Fruit fly (Drosophila melanogaster) whole organism, prepupa: ENCODE results near the gene CG6865.
A peak's percentile ranks its signal among the peaks of the same experiment; 100 is the strongest.

Experiments
- CG10631 ChIP-seq: fragments of 200-800 bp; sonication (Bioruptor generic); optimal IDR thresholded peaks from 2 replicates; lab custom pipeline; 2016; ENCODE audit warnings: missing biosample characterization, missing genetic modification characterization
- CG10669 ChIP-seq: fragments of 200-800 bp; sonication (Bioruptor generic); optimal IDR thresholded peaks from 3 replicates; lab custom pipeline; 2018; ENCODE audit warnings: missing biosample characterization, mild to moderate bottlenecking, missing genetic modification characterization, moderate library complexity
- CG11294 ChIP-seq: fragments of 200-800 bp; sonication (Bioruptor generic); IDR thresholded peaks from 2 replicates; pipeline ENCODE4 v1.3.6; 2022; ENCODE audit warnings: missing biosample characterization, missing genetic modification characterization
- CG11762 ChIP-seq: fragments of 200-800 bp; sonication (Bioruptor generic); optimal IDR thresholded peaks from 3 replicates; lab custom pipeline; 2016; ENCODE audit warnings: missing biosample characterization, missing genetic modification characterization; ENCODE audit not compliant: insufficient read depth
- CG11902 ChIP-seq: fragments of 200-800 bp; sonication (Bioruptor generic); optimal IDR thresholded peaks from 3 replicates; lab custom pipeline; 2016; ENCODE audit warnings: missing biosample characterization, missing genetic modification characterization
- CG15336 ChIP-seq: fragments of 200-800 bp; sonication (Bioruptor generic); IDR thresholded peaks from 2 replicates; pipeline ENCODE4 v1.3.6; 2022; ENCODE audit warnings: missing biosample characterization, missing genetic modification characterization
- CG1621 ChIP-seq: fragments of 200-800 bp; sonication (Bioruptor generic); optimal IDR thresholded peaks from 3 replicates; lab custom pipeline; 2018; ENCODE audit warnings: missing biosample characterization, mild to moderate bottlenecking, missing genetic modification characterization
- CG16779 ChIP-seq: fragments of 200-800 bp; sonication (Bioruptor generic); optimal IDR thresholded peaks from 3 replicates; lab custom pipeline; 2017; ENCODE audit warnings: missing biosample characterization, mild to moderate bottlenecking, missing genetic modification characterization
- CG31627 ChIP-seq: fragments of 200-800 bp; sonication (Bioruptor generic); optimal IDR thresholded peaks from 3 replicates; lab custom pipeline; 2016; ENCODE audit warnings: missing biosample characterization, missing genetic modification characterization
- CG32006 ChIP-seq: fragments of 200-800 bp; sonication (Bioruptor generic); optimal IDR thresholded peaks from 3 replicates; lab custom pipeline; 2017; ENCODE audit warnings: missing biosample characterization, mild to moderate bottlenecking, missing genetic modification characterization
- CG34406 ChIP-seq: fragments of 200-800 bp; sonication (Bioruptor generic); optimal IDR thresholded peaks from 3 replicates; lab custom pipeline; 2016; ENCODE audit warnings: missing biosample characterization, missing genetic modification characterization
- CG3919 ChIP-seq: fragments of 200-800 bp; sonication (Bioruptor generic); optimal IDR thresholded peaks from 3 replicates; lab custom pipeline; 2016; ENCODE audit warnings: missing biosample characterization, missing genetic modification characterization
- CG4318 ChIP-seq: fragments of 200-800 bp; sonication (Bioruptor generic); optimal IDR thresholded peaks from 3 replicates; lab custom pipeline; 2017; ENCODE audit warnings: missing biosample characterization, mild to moderate bottlenecking, missing genetic modification characterization
- CG6276 ChIP-seq: fragments of 200-800 bp; sonication (Bioruptor generic); optimal IDR thresholded peaks from 2 replicates; lab custom pipeline; 2017; ENCODE audit warnings: missing biosample characterization, mild to moderate bottlenecking, missing genetic modification characterization
- CG6792 ChIP-seq: fragments of 200-800 bp; sonication (Bioruptor generic); optimal IDR thresholded peaks from 3 replicates; lab custom pipeline; 2016; ENCODE audit warnings: missing biosample characterization, missing genetic modification characterization
- CG6808 ChIP-seq: fragments of 200-800 bp; sonication (Bioruptor generic); optimal IDR thresholded peaks from 3 replicates; lab custom pipeline; 2017; ENCODE audit warnings: missing biosample characterization, missing genetic modification characterization, mild to moderate bottlenecking, moderate library complexity, missing genetic modification reagents
- CG6854 ChIP-seq: fragments of 200-800 bp; sonication (Bioruptor generic); optimal IDR thresholded peaks from 2 replicates; lab custom pipeline; 2017; ENCODE audit warnings: missing biosample characterization, mild to moderate bottlenecking, missing genetic modification characterization
- CG7368 ChIP-seq: fragments of 200-800 bp; sonication (Bioruptor generic); optimal IDR thresholded peaks from 3 replicates; lab custom pipeline; 2016; ENCODE audit warnings: missing biosample characterization, missing genetic modification characterization
- CG8119 ChIP-seq: fragments of 200-800 bp; sonication (Bioruptor generic); IDR thresholded peaks from 3 replicates; pipeline ENCODE4 v1.3.6; 2022; ENCODE audit warnings: missing biosample characterization, missing genetic modification characterization
- CG8632 ChIP-seq: fragments of 200-800 bp; sonication (Bioruptor generic); optimal IDR thresholded peaks from 3 replicates; lab custom pipeline; 2016; ENCODE audit warnings: missing biosample characterization, missing genetic modification characterization
- CG9139 ChIP-seq: fragments of 200-800 bp; sonication (Bioruptor generic); optimal IDR thresholded peaks from 3 replicates; lab custom pipeline; 2017; ENCODE audit warnings: missing biosample characterization, mild to moderate bottlenecking, missing genetic modification characterization
- Eip75B ChIP-seq: fragments of 200-800 bp; sonication (Bioruptor generic); optimal IDR thresholded peaks from 3 replicates; lab custom pipeline; 2016; ENCODE audit warnings: missing biosample characterization, missing genetic modification characterization
- Eip78C ChIP-seq: fragments of 200-800 bp; sonication (Bioruptor generic); peaks from one replicate; lab custom pipeline; 2016; ENCODE audit warnings: missing biosample characterization, missing genetic modification characterization
- Eip93F ChIP-seq: fragments of 200-800 bp; sonication (Bioruptor generic); optimal IDR thresholded peaks from 2 replicates; lab custom pipeline; 2016; ENCODE audit warnings: missing biosample characterization, mild to moderate bottlenecking, missing genetic modification characterization
- Ets21C ChIP-seq: fragments of 200-800 bp; sonication (Bioruptor generic); optimal IDR thresholded peaks from 3 replicates; lab custom pipeline; 2016; ENCODE audit warnings: missing biosample characterization, missing genetic modification characterization
- Ets96B ChIP-seq: fragments of 200-800 bp; optimal IDR thresholded peaks from 2 replicates; lab custom pipeline; 2019; ENCODE audit warnings: missing biosample characterization, mild to moderate bottlenecking, missing genetic modification characterization, moderate library complexity
- Gug ChIP-seq: fragments of 200-800 bp; sonication (Bioruptor generic); IDR thresholded peaks from 2 replicates; pipeline ENCODE4 v1.3.6; 2022; ENCODE audit warnings: missing biosample characterization, missing genetic modification characterization
- Hr39 ChIP-seq: fragments of 200-800 bp; sonication (Bioruptor generic); optimal IDR thresholded peaks from 2 replicates; lab custom pipeline; 2016; ENCODE audit warnings: missing biosample characterization, missing genetic modification characterization
- Lpt ChIP-seq: fragments of 200-800 bp; sonication (Bioruptor generic); optimal IDR thresholded peaks from 3 replicates; lab custom pipeline; 2016; ENCODE audit warnings: missing biosample characterization, missing genetic modification characterization
- Met ChIP-seq: fragments of 200-800 bp; sonication (Bioruptor generic); optimal IDR thresholded peaks from 3 replicates; lab custom pipeline; 2016; ENCODE audit warnings: missing biosample characterization, missing genetic modification characterization
- OdsH ChIP-seq: fragments of 200-800 bp; sonication (Bioruptor generic); optimal IDR thresholded peaks from 3 replicates; lab custom pipeline; 2016; ENCODE audit warnings: missing biosample characterization, missing genetic modification characterization
- Smox ChIP-seq: fragments of 200-800 bp; sonication (Bioruptor generic); optimal IDR thresholded peaks from 3 replicates; lab custom pipeline; 2016; ENCODE audit warnings: missing biosample characterization, missing genetic modification characterization
- Sox102F ChIP-seq: fragments of 200-800 bp; sonication (Bioruptor generic); optimal IDR thresholded peaks from 2 replicates; lab custom pipeline; 2016; ENCODE audit warnings: missing biosample characterization, mild to moderate bottlenecking, missing genetic modification characterization
- Sox14 ChIP-seq: fragments of 200-800 bp; sonication (Bioruptor generic); optimal IDR thresholded peaks from 3 replicates; lab custom pipeline; 2016; ENCODE audit warnings: missing biosample characterization, missing genetic modification characterization
- Sox15 ChIP-seq: fragments of 200-800 bp; sonication (Bioruptor generic); optimal IDR thresholded peaks from 3 replicates; lab custom pipeline; 2016; ENCODE audit warnings: missing biosample characterization, missing genetic modification characterization
- acj6 ChIP-seq: fragments of 200-800 bp; sonication (Bioruptor generic); optimal IDR thresholded peaks from 3 replicates; lab custom pipeline; 2016; ENCODE audit warnings: missing biosample characterization, missing genetic modification characterization
- dac ChIP-seq: fragments of 200-800 bp; sonication (Bioruptor generic); optimal IDR thresholded peaks from 2 replicates; lab custom pipeline; 2017; ENCODE audit warnings: missing biosample characterization, mild to moderate bottlenecking, missing genetic modification characterization
- dsx ChIP-seq: fragments of 200-800 bp; optimal IDR thresholded peaks from 3 replicates; lab custom pipeline; 2019; ENCODE audit warnings: missing biosample characterization, mild to moderate bottlenecking, missing genetic modification characterization, moderate library complexity; ENCODE audit not compliant: poor library complexity, severe bottlenecking
- esn ChIP-seq: fragments of 200-800 bp; sonication (Bioruptor generic); optimal IDR thresholded peaks from 2 replicates; lab custom pipeline; 2016; ENCODE audit warnings: missing biosample characterization, mild to moderate bottlenecking, missing genetic modification characterization, moderate library complexity
- fd59A ChIP-seq: fragments of 200-800 bp; sonication (Bioruptor generic); optimal IDR thresholded peaks from 2 replicates; lab custom pipeline; 2017; ENCODE audit warnings: missing biosample characterization, mild to moderate bottlenecking, missing genetic modification characterization, missing genetic modification reagents
- fkh ChIP-seq: fragments of 200-800 bp; sonication (Bioruptor generic); optimal IDR thresholded peaks from 3 replicates; lab custom pipeline; 2017; ENCODE audit warnings: missing biosample characterization, mild to moderate bottlenecking, missing genetic modification characterization, moderate library complexity
- net ChIP-seq: fragments of 200-800 bp; sonication (Bioruptor generic); optimal IDR thresholded peaks from 3 replicates; lab custom pipeline; 2016; ENCODE audit warnings: missing biosample characterization, missing genetic modification characterization
- pdm3 ChIP-seq: fragments of 200-800 bp; sonication (Bioruptor generic); optimal IDR thresholded peaks from 3 replicates; lab custom pipeline; 2016; ENCODE audit warnings: missing biosample characterization, missing genetic modification characterization
- spab ChIP-seq: fragments of 200-800 bp; sonication (Bioruptor generic); optimal IDR thresholded peaks from 2 replicates; lab custom pipeline; 2017; ENCODE audit warnings: missing biosample characterization, mild to moderate bottlenecking, missing genetic modification characterization, missing genetic modification reagents
- ss ChIP-seq, 2 experiments: fragments of 200-800 bp; sonication (Bioruptor generic); optimal IDR thresholded peaks; 2 replicates in 1 of 2; 3 replicates in 1 of 2; lab custom pipeline; 2017 to 2018; ENCODE audit warnings: mild to moderate bottlenecking in 2 of 2, missing biosample characterization in 2 of 2, missing genetic modification characterization in 2 of 2, moderate library complexity in 1 of 2

Gene CG6865

dm6 chr3L:18819262-18819886, 44.1 kb upstream of the CG6865 start (continued):
- peak; percentile 19 for TF ChIP-seq CG32006 (GFP tag; lab: Kevin White, UChicago)
- no peak for TF ChIP-seq CG3919
- TF ChIP-seq CG15336: peak; percentile 80
- no peak for TF ChIP-seq spab (GFP tag; lab: Kevin White, UChicago)
- TF ChIP-seq Eip93F (GFP tag; lab: Kevin White, UChicago): no peak
- TF ChIP-seq fd59A: no peak
- no peak for TF ChIP-seq CG7368 (GFP tag; lab: Kevin White, UChicago)
- no peak for TF ChIP-seq Smox (GFP tag; lab: Kevin White, UChicago)
- no peak for TF ChIP-seq Sox14 (GFP tag; lab: Kevin White, UChicago)
- no peak for TF ChIP-seq Hr39
- no peak for TF ChIP-seq CG1621 (tag; lab: Kevin White, UChicago)
- no peak for TF ChIP-seq esn (GFP tag; lab: Kevin White, UChicago)
- peak; percentile 11 for TF ChIP-seq net (GFP tag; lab: Kevin White, UChicago)
- TF ChIP-seq Gug (GFP tag; lab: Robert Waterston, UW): no peak; the same call in 1 of the 2 replicates
- TF ChIP-seq CG8632: no peak
- TF ChIP-seq CG6792 (GFP tag; lab: Kevin White, UChicago): no peak

dm6 chr3L:18819887-18820637, 43.4 kb upstream of the CG6865 start:
- TF ChIP-seq Sox14 (GFP tag; lab: Kevin White, UChicago) (peak; percentile 51), CG8119 (GFP tag; lab: Robert Waterston, UW) (peak; percentile 76), CG10669 (GFP tag; lab: Kevin White, UChicago) (peak; percentile 39), pdm3 (GFP tag; lab: Kevin White, UChicago) (peak; percentile 35), CG15336 (peak; percentile 61), net (GFP tag; lab: Kevin White, UChicago) (peak; percentile 45), dac (GFP tag; lab: Kevin White, UChicago) (peak; percentile 21), CG31627 (GFP tag; lab: Kevin White, UChicago) (no peak), Smox (GFP tag; lab: Kevin White, UChicago) (peak; percentile 19), CG6276 (GFP tag; lab: Kevin White, UChicago) (peak; percentile 75), Ets96B (tag; lab: Kevin White, UChicago) (peak; percentile 63), CG4318 (GFP tag; lab: Kevin White, UChicago) (no peak), Eip75B (GFP tag; lab: Kevin White, UChicago) (peak; percentile 50), CG32006 (GFP tag; lab: Kevin White, UChicago) (peak; percentile 48), Hr39 (no peak), CG6854 (GFP tag; lab: Kevin White, UChicago) (peak; percentile 19), Met (GFP tag; lab: Kevin White, UChicago) (peak; percentile 14), acj6 (peak; percentile 10), CG11294 (no peak), CG7368 (GFP tag; lab: Kevin White, UChicago) (no peak), CG9139 (GFP tag; lab: Kevin White, UChicago) (peak; percentile 65), esn (GFP tag; lab: Kevin White, UChicago) (no peak), OdsH (GFP tag; lab: Kevin White, UChicago) (peak; percentile 21), CG11902 (GFP tag; lab: Kevin White, UChicago) (no peak), CG3919 (peak; percentile 27), Lpt (peak; percentile 60), Ets21C (GFP tag; lab: Kevin White, UChicago) (no peak), CG6808 (GFP tag; lab: Kevin White, UChicago) (peak; percentile 83), Sox15 (GFP tag; lab: Kevin White, UChicago) (no peak), CG1621 (tag; lab: Kevin White, UChicago) (peak; percentile 50), Eip78C (GFP tag; lab: Kevin White, UChicago) (peak; percentile 84), CG10631 (GFP tag; lab: Kevin White, UChicago) (no peak), Sox102F (GFP tag; lab: Kevin White, UChicago) (no peak), spab (GFP tag; lab: Kevin White, UChicago) (peak; percentile 59), dsx (GFP tag; lab: Kevin White, UChicago) (peak; percentile 75), CG34406 (GFP tag; lab: Kevin White, UChicago) (peak; percentile 30), fd59A (peak; percentile 7), CG16779 (peak; percentile 65), ss (GFP tag; optimal IDR thresholded peaks at IDR 0.05; lab: Kevin White, UChicago) (peak; percentile 75 to 86), CG11762 (GFP tag; lab: Kevin White, UChicago) (no peak), fkh (GFP tag; lab: Kevin White, UChicago) (peak; percentile 75)
